Worm (Caenorhabditis elegans): ENCODE results near the gene snx-17.

DNA sequence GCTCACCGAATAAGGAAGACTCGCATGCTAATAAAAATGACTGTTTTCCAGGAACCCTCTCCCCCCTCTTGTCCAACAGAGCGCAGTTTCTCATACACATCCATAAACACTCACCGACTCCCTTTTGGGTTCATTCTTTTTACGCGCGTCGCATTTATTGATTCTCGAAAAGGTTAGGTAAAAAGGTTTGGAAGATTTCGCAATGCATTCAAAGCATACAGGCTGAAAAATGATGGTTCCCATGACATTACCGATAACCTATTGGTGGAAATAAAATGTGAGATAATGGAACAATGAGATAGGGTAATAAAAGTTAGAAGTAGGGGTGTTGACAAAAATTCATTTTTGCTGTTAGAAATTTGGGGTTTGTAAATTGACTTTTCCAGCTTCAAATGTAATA is 36.4 kb upstream of the snx-17 start:
- TF ChIP-seq nhr-77 (tag; optimal IDR thresholded peaks at IDR 0.05) (no peak), aly-2 (tag; optimal IDR thresholded peaks at IDR 0.05) (no peak)
